Worm (Caenorhabditis elegans): Measurements from ENCODE around the gene K02E10.4.
A peak's percentile ranks its signal among the peaks of the same experiment; 100 is the strongest.

K02E10.4 gene

DNA sequence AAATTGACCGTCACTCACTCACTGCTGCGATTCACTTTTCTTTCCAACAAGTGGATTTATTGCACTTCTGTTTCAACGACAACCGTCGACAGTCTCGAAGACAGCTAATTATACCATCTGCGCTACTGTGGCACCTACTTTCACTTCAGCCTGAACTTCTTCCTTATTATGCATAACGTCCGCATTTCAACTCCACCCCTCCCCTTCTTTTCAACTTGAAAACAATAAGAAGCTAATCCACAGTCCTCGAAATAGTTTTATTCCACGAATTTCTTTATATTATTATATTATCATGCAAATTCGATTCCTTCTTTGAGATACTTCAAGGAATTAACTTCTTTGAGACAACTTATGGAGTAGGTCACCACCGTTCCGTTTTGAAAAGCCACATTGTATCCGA is 11.8 kb upstream of the K02E10.4 start, which contains the start of gene R04B3.1:
Gene R04B3.1, minus strand, starts transcription at position 101 of the 400 bp plus-strand sequence.
- TF ChIP-seq blmp-1 (tag; optimal IDR thresholded peaks at IDR 0.05) (peak; percentile 58), hlh-17 (GFP tag; optimal IDR thresholded peaks at IDR 0.05; ENCODE audit: borderline replicate concordance) (no peak)

DNA sequence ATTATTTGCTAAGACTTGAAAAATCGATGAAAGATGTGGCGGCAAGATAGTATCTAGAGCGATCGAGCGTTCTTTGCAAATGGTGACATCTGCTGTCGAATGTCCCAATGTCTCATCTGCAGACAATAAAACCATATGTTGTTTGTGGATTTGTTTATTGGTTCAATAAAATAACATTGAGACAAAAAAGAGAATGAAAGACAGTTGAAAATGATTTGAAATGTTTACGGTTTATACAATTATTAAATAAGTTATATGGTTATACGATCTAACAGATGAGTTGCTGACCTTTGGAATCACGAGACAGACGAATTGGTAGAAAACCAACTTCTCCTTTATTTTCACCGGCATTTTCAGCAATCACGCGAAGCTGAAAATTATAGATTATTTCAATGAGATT is 9.4 kb upstream of the K02E10.4 start, which contains the start of gene R04B3.2:
Gene R04B3.2, minus strand, starts transcription at position 101 of the 400 bp plus-strand sequence.
- TF ChIP-seq sup-37 (GFP tag; optimal IDR thresholded peaks at IDR 0.05) (no peak), nhr-19 (GFP tag; conservative IDR thresholded peaks at IDR 0.05) (no peak), nhr-84 (tag; optimal IDR thresholded peaks at IDR 0.05) (no peak), nhr-11 (tag; optimal IDR thresholded peaks at IDR 0.05) (no peak), lin-35 (GFP tag; optimal IDR thresholded peaks at IDR 0.05) (no peak), C34B4.2 (tag; optimal IDR thresholded peaks at IDR 0.05) (no peak), ztf-4 (tag; optimal IDR thresholded peaks at IDR 0.05) (no peak), ztf-11 (tag; optimal IDR thresholded peaks at IDR 0.05) (no peak), snu-23 (GFP tag; optimal IDR thresholded peaks at IDR 0.05) (no peak), unc-62 (GFP tag; optimal IDR thresholded peaks at IDR 0.05) (no peak), fos-1 (tag; optimal IDR thresholded peaks at IDR 0.05) (no peak), xbp-1 (tag; optimal IDR thresholded peaks at IDR 0.05) (no peak), ceh-90 (tag; optimal IDR thresholded peaks at IDR 0.05) (no peak), nhr-12 (tag; optimal IDR thresholded peaks at IDR 0.05) (no peak)

DNA sequence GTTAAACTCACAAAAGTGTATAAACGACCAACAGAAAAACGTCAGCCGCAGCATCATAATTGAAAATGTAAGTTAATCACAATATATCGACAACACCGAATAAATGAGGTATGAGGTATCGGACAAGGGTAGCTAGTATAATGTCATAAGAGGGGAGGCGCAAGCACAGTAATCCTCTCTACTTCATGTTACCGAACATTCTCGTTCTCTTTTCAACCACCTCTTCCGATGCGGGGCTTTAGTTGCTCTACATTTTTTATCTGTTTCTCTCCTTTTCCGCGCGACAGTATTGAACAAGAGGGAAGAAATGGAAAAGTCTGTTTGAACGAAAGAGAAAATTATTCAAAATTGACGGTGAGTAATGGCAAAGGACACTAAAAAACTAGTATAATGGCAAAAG is 7.2 kb upstream of the K02E10.4 start, which contains the start of gene R04B3.3:
Gene R04B3.3, minus strand, starts transcription at position 101 of the 400 bp plus-strand sequence.
- TF ChIP-seq elt-3 (tag; optimal IDR thresholded peaks at IDR 0.05) (no peak), nhr-237 (tag; optimal IDR thresholded peaks at IDR 0.05) (no peak), dsc-1 (tag; optimal IDR thresholded peaks at IDR 0.05) (no peak), nhr-12 (tag; optimal IDR thresholded peaks at IDR 0.05) (no peak), nhr-85 (tag) (no peak), pag-3 (tag; optimal IDR thresholded peaks at IDR 0.05; ENCODE audit: borderline replicate concordance, insufficient read depth) (no peak), unc-86 (tag; optimal IDR thresholded peaks at IDR 0.05) (no peak), lin-15B (tag; optimal IDR thresholded peaks at IDR 0.05) (no peak), hlh-17 (GFP tag; optimal IDR thresholded peaks at IDR 0.05; ENCODE audit: borderline replicate concordance) (no peak), hpl-2 (GFP tag; optimal IDR thresholded peaks at IDR 0.05) (no peak), lin-14 (GFP tag; optimal IDR thresholded peaks at IDR 0.05) (no peak), ceh-88 (GFP tag; IDR thresholded peaks at IDR 0.05) (no peak), lsy-2 (tag; optimal IDR thresholded peaks at IDR 0.05) (no peak), blmp-1 (tag; optimal IDR thresholded peaks at IDR 0.05) (no peak), ceh-82 (tag; optimal IDR thresholded peaks at IDR 0.05) (no peak), nhr-47 (tag; optimal IDR thresholded peaks at IDR 0.05) (no peak), Y116A8C.19 (tag; optimal IDR thresholded peaks at IDR 0.05; ENCODE audit: borderline replicate concordance) (no peak), nhr-77 (tag; optimal IDR thresholded peaks at IDR 0.05) (no peak), pqm-1 (tag; optimal IDR thresholded peaks at IDR 0.05) (no peak)

DNA sequence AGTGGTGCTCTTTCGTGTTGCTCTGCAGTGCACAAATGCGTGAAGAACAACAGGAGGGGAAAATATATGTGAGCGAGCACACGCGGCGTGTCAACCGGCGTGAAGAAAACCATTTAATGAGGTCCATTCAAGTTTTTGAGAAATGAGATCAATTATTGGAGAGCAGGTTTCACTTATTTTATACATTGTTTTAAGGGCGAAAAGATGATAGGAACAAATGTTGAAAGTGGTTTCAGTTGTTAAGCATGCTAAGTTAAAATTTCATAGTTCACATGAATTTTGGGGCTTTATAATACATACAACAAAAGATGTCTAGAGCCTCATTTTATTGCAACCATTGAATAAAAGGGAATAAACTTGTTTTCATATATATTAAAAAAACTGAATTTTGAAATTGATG is 4.2 kb upstream of the K02E10.4 start, which contains the start of gene K02E10.5:
Gene K02E10.5, minus strand, starts transcription at position 101 of the 400 bp plus-strand sequence.
- TF ChIP-seq C16A3.4 (tag; optimal IDR thresholded peaks at IDR 0.05): no peak
- TF ChIP-seq nhr-85 (tag): no peak
- no peak for TF ChIP-seq nhr-76 (tag; optimal IDR thresholded peaks at IDR 0.05)
- TF ChIP-seq ceh-63 (GFP tag; optimal IDR thresholded peaks at IDR 0.05): no peak
- TF ChIP-seq fos-1 (tag; optimal IDR thresholded peaks at IDR 0.05): no peak
- no peak for TF ChIP-seq hlh-17 (GFP tag; optimal IDR thresholded peaks at IDR 0.05; ENCODE audit: borderline replicate concordance)
- no peak for TF ChIP-seq pqm-1 (tag; optimal IDR thresholded peaks at IDR 0.05)
- no peak for TF ChIP-seq fkh-4 (tag; optimal IDR thresholded peaks at IDR 0.05; ENCODE audit: borderline replicate concordance)
- no peak for TF ChIP-seq ceh-88 (GFP tag; IDR thresholded peaks at IDR 0.05)
- no peak for TF ChIP-seq mdl-1 (tag; optimal IDR thresholded peaks at IDR 0.05)
- no peak for TF ChIP-seq zip-4 (GFP tag; optimal IDR thresholded peaks at IDR 0.05)
- no peak for TF ChIP-seq nhr-19 (GFP tag; conservative IDR thresholded peaks at IDR 0.05)
- no peak for TF ChIP-seq sox-4 (tag; optimal IDR thresholded peaks at IDR 0.05)
- no peak for TF ChIP-seq unc-30 (tag; optimal IDR thresholded peaks at IDR 0.05)
- no peak for TF ChIP-seq nhr-71 (tag; optimal IDR thresholded peaks at IDR 0.05)
- no peak for TF ChIP-seq nhr-237 (tag; optimal IDR thresholded peaks at IDR 0.05)

All from whole organism, L1 larva.